Worm (Caenorhabditis elegans) whole organism, L2 larva: Measurements from ENCODE around the gene C44B11.4.

Experiments
- F13H6.1 ChIP-seq: sonication (generic microtip); optimal IDR thresholded peaks from 2 replicates; lab custom pipeline; 2016; ENCODE audit warnings: missing genetic modification characterization, missing compliant biosample characterization
- R02D3.7 ChIP-seq: fragments of 150-350 bp; optimal IDR thresholded peaks from 2 replicates; lab custom pipeline; 2014; ENCODE audit warnings: missing biosample characterization, missing genetic modification characterization
- alr-1 ChIP-seq: fragments of 150-350 bp; optimal IDR thresholded peaks from 2 replicates; lab custom pipeline; 2014; ENCODE audit warnings: missing biosample characterization, missing genetic modification characterization
- aly-2 ChIP-seq: fragments of 150-350 bp; optimal IDR thresholded peaks from 2 replicates; lab custom pipeline; 2014; ENCODE audit warnings: missing biosample characterization, missing genetic modification characterization
- ama-1 ChIP-seq: fragments of 150-350 bp; optimal IDR thresholded peaks from 2 replicates; lab custom pipeline; 2018; ENCODE audit warnings: inconsistent platforms
- blmp-1 ChIP-seq: sonication (generic microtip); optimal IDR thresholded peaks from 2 replicates; lab custom pipeline; 2017; ENCODE audit warnings: missing genetic modification characterization, mild to moderate bottlenecking, missing compliant biosample characterization, antibody characterized with exemption, moderate library complexity; ENCODE audit not compliant: insufficient read depth
- ceh-82 ChIP-seq: fragments of 150-350 bp; optimal IDR thresholded peaks from 2 replicates; lab custom pipeline; 2014; ENCODE audit warnings: missing biosample characterization, missing genetic modification characterization
- crh-2 ChIP-seq: sonication (generic microtip); optimal IDR thresholded peaks from 2 replicates; lab custom pipeline; 2017; ENCODE audit warnings: missing biosample characterization, missing genetic modification characterization
- egl-27 ChIP-seq: sonication (generic microtip); optimal IDR thresholded peaks from 3 replicates; lab custom pipeline; 2017; ENCODE audit warnings: missing biosample characterization, missing genetic modification reagents, missing genetic modification characterization
- elt-1 ChIP-seq: fragments of 150-350 bp; optimal IDR thresholded peaks from 2 replicates; lab custom pipeline; 2014; ENCODE audit warnings: missing biosample characterization, missing genetic modification characterization
- elt-3 ChIP-seq: sonication (generic microtip); optimal IDR thresholded peaks from 2 replicates; lab custom pipeline; 2017; ENCODE audit warnings: missing biosample characterization, missing genetic modification characterization
- fos-1 ChIP-seq: fragments of 150-350 bp; optimal IDR thresholded peaks from 2 replicates; lab custom pipeline; 2014; ENCODE audit warnings: missing biosample characterization, missing genetic modification characterization
- gmeb-1 ChIP-seq: fragments of 150-350 bp; optimal IDR thresholded peaks from 2 replicates; lab custom pipeline; 2014; ENCODE audit warnings: missing biosample characterization, missing genetic modification characterization
- lin-11 ChIP-seq: fragments of 150-350 bp; sonication (generic microtip); optimal IDR thresholded peaks from 2 replicates; lab custom pipeline; 2014; ENCODE audit warnings: missing biosample characterization, missing genetic modification characterization, inconsistent platforms, mixed read lengths
- lin-13 ChIP-seq: fragments of 150-350 bp; optimal IDR thresholded peaks from 2 replicates; lab custom pipeline; 2014; ENCODE audit warnings: missing biosample characterization, missing genetic modification reagents, missing genetic modification characterization
- lin-39 ChIP-seq: fragments of 150-350 bp; optimal IDR thresholded peaks from 2 replicates; lab custom pipeline; 2014; ENCODE audit warnings: missing biosample characterization, missing genetic modification reagents, missing genetic modification characterization
- mab-5 ChIP-seq: fragments of 150-350 bp; optimal IDR thresholded peaks from 2 replicates; lab custom pipeline; 2014; ENCODE audit warnings: missing biosample characterization, missing genetic modification characterization
- mbf-1 ChIP-seq: sonication (generic microtip); optimal IDR thresholded peaks from 2 replicates; lab custom pipeline; 2017; ENCODE audit warnings: missing biosample characterization, missing genetic modification characterization
- nhr-10 ChIP-seq: sonication (generic microtip); optimal IDR thresholded peaks from 2 replicates; lab custom pipeline; 2017; ENCODE audit warnings: missing biosample characterization, missing genetic modification characterization
- nhr-11 ChIP-seq: fragments of 150-350 bp; optimal IDR thresholded peaks from 2 replicates; lab custom pipeline; 2014; ENCODE audit warnings: missing biosample characterization, missing genetic modification characterization
- nhr-12 ChIP-seq: fragments of 150-350 bp; optimal IDR thresholded peaks from 2 replicates; lab custom pipeline; 2014; ENCODE audit warnings: missing biosample characterization, missing genetic modification characterization
- nhr-129 ChIP-seq: fragments of 150-350 bp; optimal IDR thresholded peaks from 2 replicates; lab custom pipeline; 2014; ENCODE audit warnings: missing biosample characterization, missing genetic modification characterization
- nhr-21 ChIP-seq: fragments of 150-350 bp; optimal IDR thresholded peaks from 2 replicates; lab custom pipeline; 2014; ENCODE audit warnings: missing biosample characterization, missing genetic modification characterization
- nhr-77 ChIP-seq: fragments of 150-350 bp; optimal IDR thresholded peaks from 2 replicates; lab custom pipeline; 2014; ENCODE audit warnings: missing biosample characterization, missing genetic modification characterization
- peb-1 ChIP-seq: fragments of 150-350 bp; optimal IDR thresholded peaks from 2 replicates; lab custom pipeline; 2014; ENCODE audit warnings: missing biosample characterization, missing genetic modification characterization
- sem-4 ChIP-seq: fragments of 150-350 bp; optimal IDR thresholded peaks from 2 replicates; lab custom pipeline; 2014; ENCODE audit warnings: missing biosample characterization, missing genetic modification reagents, missing genetic modification characterization
- skn-1 ChIP-seq: sonication (generic microtip); optimal IDR thresholded peaks from 2 replicates; lab custom pipeline; 2017; ENCODE audit warnings: missing biosample characterization, missing genetic modification characterization
- sma-3 ChIP-seq: sonication (generic microtip); optimal IDR thresholded peaks from 2 replicates; lab custom pipeline; 2016; ENCODE audit warnings: missing genetic modification reagents, missing genetic modification characterization, missing compliant biosample characterization
- sma-9 ChIP-seq, 2 experiments: fragments of 150-350 bp in 1 of 2; sonication (generic microtip) in 1 of 2; optimal IDR thresholded peaks; 2 replicates each; lab custom pipeline; 2014 to 2016; ENCODE audit warnings: missing genetic modification characterization in 2 of 2, mild to moderate bottlenecking in 1 of 2, missing biosample characterization in 1 of 2, missing compliant biosample characterization in 1 of 2, missing genetic modification reagents in 1 of 2, moderate library complexity in 1 of 2
- snpc-4 ChIP-seq: fragments of 150-350 bp; optimal IDR thresholded peaks from 2 replicates; lab custom pipeline; 2014; ENCODE audit warnings: missing biosample characterization, missing genetic modification characterization
- unc-62 ChIP-seq: fragments of 150-350 bp; optimal IDR thresholded peaks from 2 replicates; lab custom pipeline; 2014; ENCODE audit warnings: missing biosample characterization, missing genetic modification reagents, missing genetic modification characterization
- zag-1 ChIP-seq: fragments of 150-350 bp; optimal IDR thresholded peaks from 2 replicates; lab custom pipeline; 2014; ENCODE audit warnings: missing biosample characterization, missing genetic modification characterization
- ztf-11 ChIP-seq: sonication (generic microtip); optimal IDR thresholded peaks from 2 replicates; lab custom pipeline; 2017; ENCODE audit warnings: missing biosample characterization, missing genetic modification characterization
- ztf-4 ChIP-seq: fragments of 150-350 bp; optimal IDR thresholded peaks from 2 replicates; lab custom pipeline; 2014; ENCODE audit warnings: missing biosample characterization, missing genetic modification characterization

C44B11.4 gene

DNA sequence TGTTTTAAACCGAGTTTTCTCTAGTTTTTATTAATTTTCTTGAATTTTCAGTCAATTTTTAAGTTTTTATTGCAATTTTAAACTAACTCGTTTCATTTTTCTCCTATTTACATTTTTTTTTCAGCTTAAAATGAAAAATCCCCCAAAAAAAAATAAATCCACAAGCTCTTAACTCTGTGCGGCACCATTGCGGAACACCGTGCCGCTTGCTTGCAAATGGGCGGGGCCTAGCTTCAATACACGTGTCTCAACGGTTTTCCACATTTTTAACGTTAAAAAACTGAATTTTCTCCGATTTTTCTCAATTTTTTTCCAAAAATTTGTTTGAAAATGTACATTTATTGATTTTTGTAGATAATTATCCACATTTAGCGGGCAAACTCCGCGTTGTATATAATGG, 31.4 kb upstream of the C44B11.4 start, which contains the start of gene R148.3 (continued):
- no peak for TF ChIP-seq nhr-77 (tag; lab: Kevin White, UChicago)
- peak; percentile 39 for TF ChIP-seq nhr-129 (tag; lab: Kevin White, UChicago)
- no peak for TF ChIP-seq mbf-1
- no peak for TF ChIP-seq unc-62 (GFP tag; lab: Kevin White, UChicago)
- TF ChIP-seq nhr-12 (tag; lab: Kevin White, UChicago): no peak
- TF ChIP-seq ztf-11: no peak
- peak; percentile 36 for TF ChIP-seq lin-11
- TF ChIP-seq nhr-21 (tag; lab: Kevin White, UChicago): peak; percentile 22
- no peak for TF ChIP-seq peb-1
- no peak for TF ChIP-seq blmp-1 (tag; lab: Kevin White, UChicago)
- no peak for TF ChIP-seq zag-1 (tag; lab: Kevin White, UChicago)
- peak; percentile 62 for TF ChIP-seq F13H6.1 (tag; lab: Kevin White, UChicago)
- no peak for TF ChIP-seq R02D3.7 (tag; lab: Kevin White, UChicago)
- no peak for TF ChIP-seq elt-1 (tag; lab: Kevin White, UChicago)
- TF ChIP-seq ama-1: no peak
- TF ChIP-seq nhr-11 (tag; lab: Kevin White, UChicago): no peak
- TF ChIP-seq lin-13: peak; percentile 61

DNA sequence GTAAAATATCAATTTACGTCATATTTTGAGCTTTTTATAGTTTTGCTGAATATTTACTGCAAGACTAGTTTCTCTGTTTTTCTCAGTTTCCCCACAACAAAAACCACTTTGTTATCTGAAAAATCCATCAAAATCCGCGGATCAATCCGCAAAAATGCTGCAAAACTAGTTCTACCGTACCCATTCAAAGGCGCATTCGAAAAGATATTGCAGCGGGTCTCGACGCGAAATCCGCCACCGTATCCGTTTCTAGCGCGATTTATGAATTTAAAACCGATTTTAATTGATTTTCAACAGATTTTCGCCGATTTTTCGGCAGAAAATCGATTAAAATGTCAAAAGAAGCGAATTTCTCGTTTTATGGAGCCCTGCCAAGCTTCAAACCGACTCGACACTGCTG, 27.8 kb upstream of the C44B11.4 start, which contains the start of gene R148.4:
Gene R148.4 (plus strand): TSS at position 211 of the 400 bp plus-strand sequence.
- TF ChIP-seq elt-1 (tag; lab: Kevin White, UChicago) (no peak), elt-3 (tag; lab: Kevin White, UChicago) (no peak), F13H6.1 (tag; lab: Kevin White, UChicago) (no peak), sem-4 (tag; lab: Kevin White, UChicago) (no peak), crh-2 (tag; lab: Kevin White, UChicago) (no peak), ztf-11 (no peak)

DNA sequence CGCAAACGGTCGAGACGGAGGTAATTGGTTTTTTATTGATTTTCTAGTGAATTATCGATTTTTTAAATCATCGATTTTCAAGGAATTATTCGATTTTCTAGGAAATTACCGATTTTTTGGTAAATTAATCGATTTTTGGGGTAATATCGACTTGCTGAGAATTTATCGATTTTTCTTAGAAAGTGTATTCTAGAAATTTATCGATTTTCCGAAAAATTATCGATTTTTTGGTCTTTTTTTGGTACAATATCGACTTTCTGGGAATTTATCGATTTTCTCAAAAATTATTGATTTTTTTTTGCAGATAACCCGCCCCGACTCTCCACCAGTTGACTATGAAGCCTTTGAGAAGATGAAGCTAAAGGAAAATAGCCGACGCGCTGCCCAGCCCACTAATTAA, 27.0 kb upstream of the C44B11.4 start:
- TF ChIP-seq aly-2 (tag; lab: Kevin White, UChicago) (no peak), elt-1 (tag; lab: Kevin White, UChicago) (no peak), R02D3.7 (tag; lab: Kevin White, UChicago) (no peak), alr-1 (tag; lab: Kevin White, UChicago) (no peak), lin-39 (no peak), F13H6.1 (tag; lab: Kevin White, UChicago) (no peak), fos-1 (tag; lab: Kevin White, UChicago) (no peak), sma-9 (GFP tag; optimal IDR thresholded peaks at IDR 0.05; lab: Kevin White, UChicago) (no peak), sma-9 (tag; optimal IDR thresholded peaks at IDR 0.05; lab: Kevin White, UChicago) (no peak), mab-5 (no peak), egl-27 (tag; lab: Kevin White, UChicago) (no peak), nhr-10 (tag; lab: Kevin White, UChicago) (no peak), ztf-4 (tag; lab: Kevin White, UChicago) (no peak), ztf-11 (no peak)

ce11 chrIII:3169279-3169678, 25.7 kb upstream of the C44B11.4 start:
- TF ChIP-seq ceh-82 (tag; lab: Kevin White, UChicago) (no peak), lin-13 (no peak), ztf-4 (tag; lab: Kevin White, UChicago) (no peak), sma-3 (GFP tag; lab: Kevin White, UChicago) (no peak), mab-5 (no peak), gmeb-1 (tag; lab: Kevin White, UChicago) (no peak), elt-1 (tag; lab: Kevin White, UChicago) (no peak), nhr-10 (tag; lab: Kevin White, UChicago) (no peak), nhr-129 (tag; lab: Kevin White, UChicago) (no peak), elt-3 (tag; lab: Kevin White, UChicago) (no peak), skn-1 (tag; lab: Kevin White, UChicago) (no peak), mbf-1 (no peak), snpc-4 (no peak)

DNA sequence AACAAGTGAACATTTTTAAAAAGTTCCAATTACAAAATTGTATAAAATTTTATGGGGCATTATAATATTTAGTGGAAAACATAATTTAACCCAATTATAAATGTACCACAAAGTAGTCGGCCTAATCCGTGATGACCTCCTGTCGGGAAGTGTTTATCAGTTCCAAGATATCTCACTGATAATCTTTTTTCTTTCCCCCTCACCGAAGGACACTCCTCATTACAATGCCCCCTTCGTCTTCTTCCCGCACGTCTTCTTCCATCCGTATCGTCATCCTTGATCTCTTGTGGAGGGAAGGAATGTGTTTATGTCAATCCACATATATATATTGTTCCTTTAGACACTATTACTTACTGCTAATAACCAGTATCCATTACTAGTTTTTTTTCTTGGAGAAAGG, 21.8 kb upstream of the C44B11.4 start, which contains the start of gene R148.5:
Gene R148.5 (plus strand): TSS at position 331 of the 400 bp plus-strand sequence.
- TF ChIP-seq lin-11 (no peak), ceh-82 (tag; lab: Kevin White, UChicago) (no peak), gmeb-1 (tag; lab: Kevin White, UChicago) (no peak), mbf-1 (no peak)
